Fruit fly (Drosophila melanogaster): ENCODE data around the gene robo2.
A peak's percentile ranks its signal among the peaks of the same experiment; 100 is the strongest.

The robo2 gene

DNA sequence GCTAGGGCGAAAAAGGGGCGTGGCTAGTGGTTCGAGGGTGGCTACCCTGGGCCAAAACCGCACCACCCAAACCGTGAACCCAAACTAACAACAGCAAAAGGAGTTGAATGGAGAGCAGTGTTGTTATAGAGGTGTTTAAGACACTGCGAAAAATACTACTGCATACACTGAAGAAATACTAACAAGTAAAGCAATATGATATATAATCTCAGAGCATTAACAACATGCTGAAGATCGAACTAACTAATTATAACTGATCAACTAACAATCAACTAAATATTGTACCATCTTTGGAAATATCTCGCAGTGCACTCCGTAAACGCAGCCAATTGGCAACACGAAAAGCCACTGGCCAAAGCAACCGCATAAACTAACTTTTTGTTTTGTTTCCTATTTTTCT is 26.6 kb downstream of the robo2 start (continued):
- TF ChIP-seq Eip93F (GFP tag; optimal IDR thresholded peaks at IDR 0.05), result no peak
- no peak for TF ChIP-seq Hr38 (GFP tag; optimal IDR thresholded peaks at IDR 0.05)
- no peak for TF ChIP-seq CG8319 (GFP tag; optimal IDR thresholded peaks at IDR 0.05)
- TF ChIP-seq Blimp-1 (GFP tag; optimal IDR thresholded peaks at IDR 0.05), result no peak
- TF ChIP-seq Sox14 (GFP tag; optimal IDR thresholded peaks at IDR 0.05), result no peak
- no peak for TF ChIP-seq CG7368 (GFP tag; optimal IDR thresholded peaks at IDR 0.05)
- no peak for TF ChIP-seq vri (GFP tag; optimal IDR thresholded peaks at IDR 0.05)
- TF ChIP-seq pdm3 (GFP tag; optimal IDR thresholded peaks at IDR 0.05), result peak; percentile 24
- TF ChIP-seq Sox102F (GFP tag; optimal IDR thresholded peaks at IDR 0.05), result no peak
- peak; percentile 19 for TF ChIP-seq Met (GFP tag; optimal IDR thresholded peaks at IDR 0.05)
- no peak for TF ChIP-seq CG11902 (GFP tag; optimal IDR thresholded peaks at IDR 0.05)

DNA sequence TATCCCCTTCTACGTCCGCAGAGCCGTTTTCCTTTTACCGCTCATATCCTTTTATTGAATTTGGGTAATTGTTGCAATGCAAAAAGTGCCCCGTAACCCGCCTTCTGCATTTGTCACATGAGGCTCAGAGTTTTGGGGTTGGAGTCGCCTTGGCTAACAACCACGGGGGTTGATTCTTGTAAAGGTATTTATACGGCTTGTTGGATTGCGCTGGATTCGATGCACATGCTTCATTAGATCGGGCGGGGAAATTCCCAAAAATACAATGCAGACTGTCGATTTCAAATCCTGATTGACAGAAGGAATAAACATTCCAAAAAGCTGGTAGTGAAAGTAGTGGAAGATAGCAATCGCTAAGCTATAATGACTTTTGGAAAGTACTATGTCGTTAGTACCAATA is 30.0 kb downstream of the robo2 start:
- TF ChIP-seq CG6808 (GFP tag; optimal IDR thresholded peaks at IDR 0.05) (no peak), spab (GFP tag; optimal IDR thresholded peaks at IDR 0.05) (no peak), acj6 (GFP tag; optimal IDR thresholded peaks at IDR 0.05) (no peak), CG11902 (GFP tag; optimal IDR thresholded peaks at IDR 0.05) (no peak), CG10669 (GFP tag; optimal IDR thresholded peaks at IDR 0.05) (no peak), CG34406 (GFP tag; optimal IDR thresholded peaks at IDR 0.05) (no peak), CG3032 (tag; optimal IDR thresholded peaks at IDR 0.05) (no peak), Lpt (GFP tag; optimal IDR thresholded peaks at IDR 0.05) (no peak), fd59A (GFP tag; optimal IDR thresholded peaks at IDR 0.05) (no peak), CG4318 (GFP tag; optimal IDR thresholded peaks at IDR 0.05) (no peak), CG8119 (GFP tag; IDR thresholded peaks at IDR 0.05) (no peak), Sox15 (GFP tag; optimal IDR thresholded peaks at IDR 0.05) (no peak), fkh (GFP tag; optimal IDR thresholded peaks at IDR 0.05) (no peak), eg (GFP tag; IDR thresholded peaks at IDR 0.05) (no peak), ss (GFP tag; optimal IDR thresholded peaks at IDR 0.05) (no peak), dsx (GFP tag; optimal IDR thresholded peaks at IDR 0.05; ENCODE audit: poor library complexity, severe bottlenecking) (no peak)

DNA sequence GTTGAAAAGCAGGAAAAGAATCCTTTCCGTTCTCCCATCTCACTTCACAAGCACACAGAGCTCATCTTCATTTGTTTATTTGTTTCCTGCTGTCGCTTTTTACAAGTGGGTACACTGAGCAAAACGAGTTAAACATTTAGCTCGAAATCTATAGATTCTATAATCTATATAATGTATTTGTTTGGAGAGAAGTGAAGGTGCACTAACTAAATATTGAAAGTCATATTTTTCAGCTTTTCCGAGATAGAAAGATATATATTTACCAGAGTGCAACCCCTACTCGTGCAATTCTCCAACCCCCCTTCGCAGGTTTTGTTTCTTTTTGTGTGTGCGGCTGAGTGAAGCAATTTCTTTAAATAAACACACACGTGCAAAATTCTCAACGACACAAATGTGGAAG is 32.4 kb downstream of the robo2 start:
- no peak for TF ChIP-seq CG7368 (GFP tag; optimal IDR thresholded peaks at IDR 0.05)
- TF ChIP-seq Gug (GFP tag; IDR thresholded peaks at IDR 0.05), result peak; percentile 22; the same call in 1 of the 2 replicates
- no peak for TF ChIP-seq fkh (GFP tag; optimal IDR thresholded peaks at IDR 0.05)
- TF ChIP-seq CG6792 (GFP tag; optimal IDR thresholded peaks at IDR 0.05), result peak; percentile 17
- peak; percentile 40 for TF ChIP-seq Eip75B (GFP tag; optimal IDR thresholded peaks at IDR 0.05)
- peak; percentile 47 for TF ChIP-seq OdsH (GFP tag; optimal IDR thresholded peaks at IDR 0.05)
- no peak for TF ChIP-seq CG11902 (GFP tag; optimal IDR thresholded peaks at IDR 0.05)
- TF ChIP-seq Sox14 (GFP tag; optimal IDR thresholded peaks at IDR 0.05), result peak; percentile 37
- TF ChIP-seq lz (GFP tag; optimal IDR thresholded peaks at IDR 0.05), result peak; percentile 9
- peak in 1 of 2 experiments; percentile 54 for TF ChIP-seq ss (GFP tag; optimal IDR thresholded peaks at IDR 0.05)
- no peak for TF ChIP-seq CG6854 (GFP tag; optimal IDR thresholded peaks at IDR 0.05)
- TF ChIP-seq CG8632 (GFP tag; optimal IDR thresholded peaks at IDR 0.05), result no peak
- TF ChIP-seq pdm3 (GFP tag; optimal IDR thresholded peaks at IDR 0.05), result peak; percentile 49
- TF ChIP-seq dsx (GFP tag; optimal IDR thresholded peaks at IDR 0.05; ENCODE audit: poor library complexity, severe bottlenecking), result peak; percentile 35
- TF ChIP-seq Ets21C (GFP tag; optimal IDR thresholded peaks at IDR 0.05), result no peak
- TF ChIP-seq acj6 (GFP tag; optimal IDR thresholded peaks at IDR 0.05), result peak; percentile 51
- TF ChIP-seq vri (GFP tag; optimal IDR thresholded peaks at IDR 0.05), result no peak
- peak; percentile 21 for TF ChIP-seq net (GFP tag; optimal IDR thresholded peaks at IDR 0.05)
- TF ChIP-seq CG6808 (GFP tag; optimal IDR thresholded peaks at IDR 0.05), result peak; percentile 38
- TF ChIP-seq CG15336 (GFP tag; IDR thresholded peaks at IDR 0.05), result peak; percentile 56; the same call in 1 of the 2 replicates
- TF ChIP-seq CG6276 (GFP tag; optimal IDR thresholded peaks at IDR 0.05), result peak; percentile 34
- peak; percentile 63 for TF ChIP-seq CG3919 (GFP tag; optimal IDR thresholded peaks at IDR 0.05)
- no peak for TF ChIP-seq Hr38 (GFP tag; optimal IDR thresholded peaks at IDR 0.05)
- no peak for TF ChIP-seq CG11294 (GFP tag; IDR thresholded peaks at IDR 0.05)
- no peak for TF ChIP-seq Eip93F (GFP tag; optimal IDR thresholded peaks at IDR 0.05)
- peak; percentile 44 for TF ChIP-seq Met (GFP tag; optimal IDR thresholded peaks at IDR 0.05)
- TF ChIP-seq CG4318 (GFP tag; optimal IDR thresholded peaks at IDR 0.05), result no peak
- no peak for TF ChIP-seq topi (GFP tag; optimal IDR thresholded peaks at IDR 0.05)
- TF ChIP-seq esn (GFP tag; optimal IDR thresholded peaks at IDR 0.05), result peak; percentile 25
- peak; percentile 53 for TF ChIP-seq svp (GFP tag)
- TF ChIP-seq CG10631 (GFP tag; optimal IDR thresholded peaks at IDR 0.05), result peak; percentile 68
- TF ChIP-seq Hr39 (GFP tag; optimal IDR thresholded peaks at IDR 0.05), result peak; percentile 4
- TF ChIP-seq spab (GFP tag; optimal IDR thresholded peaks at IDR 0.05), result peak; percentile 41
- TF ChIP-seq CG1621 (tag; optimal IDR thresholded peaks at IDR 0.05), result peak; percentile 24
- TF ChIP-seq fd85E (GFP tag; optimal IDR thresholded peaks at IDR 0.05), result no peak
- TF ChIP-seq CG34406 (GFP tag; optimal IDR thresholded peaks at IDR 0.05), result no peak
